Worm (Caenorhabditis elegans) whole organism, mixed stage, embryonic: ENCODE data around the gene npp-18.

Experiments
- M03D4.4 ChIP-seq: sonication (generic microtip); optimal IDR thresholded peaks from 2 replicates; lab custom pipeline; 2017; ENCODE audit warnings: mild to moderate bottlenecking, missing genetic modification characterization, missing compliant biosample characterization
- blmp-1 ChIP-seq: fragments of 150-350 bp; optimal IDR thresholded peaks from 2 replicates; lab custom pipeline; 2014; ENCODE audit warnings: missing biosample characterization, missing genetic modification characterization
- ceh-39 ChIP-seq: fragments of 150-350 bp; optimal IDR thresholded peaks from 2 replicates; lab custom pipeline; 2014; ENCODE audit warnings: missing biosample characterization, missing genetic modification characterization
- ceh-83 ChIP-seq: fragments of 200-800 bp; sonication (Bioruptor generic); optimal IDR thresholded peaks from 2 replicates; lab custom pipeline; 2018; ENCODE audit warnings: mild to moderate bottlenecking, missing genetic modification characterization, missing compliant biosample characterization
- ces-1 ChIP-seq: fragments of 150-350 bp; optimal IDR thresholded peaks from 2 replicates; lab custom pipeline; 2014; ENCODE audit warnings: missing biosample characterization, missing genetic modification reagents, missing genetic modification characterization
- drap-1 ChIP-seq: fragments of 200-800 bp; sonication (Bioruptor generic); optimal IDR thresholded peaks from 3 replicates; lab custom pipeline; 2018; ENCODE audit warnings: mild to moderate bottlenecking, missing genetic modification characterization, missing compliant biosample characterization
- elt-1 ChIP-seq: sonication (generic microtip); optimal IDR thresholded peaks from 2 replicates; lab custom pipeline; 2017; ENCODE audit warnings: missing genetic modification characterization, mild to moderate bottlenecking, missing compliant biosample characterization, antibody characterized with exemption, moderate library complexity, borderline replicate concordance; ENCODE audit not compliant: insufficient read depth
- flh-1 ChIP-seq: fragments of 200-800 bp; sonication (Bioruptor generic); optimal IDR thresholded peaks from 2 replicates; lab custom pipeline; 2018; ENCODE audit warnings: mild to moderate bottlenecking, missing genetic modification characterization, moderate library complexity, missing compliant biosample characterization
- ham-2 ChIP-seq: fragments of 200-800 bp; sonication (Bioruptor generic); optimal IDR thresholded peaks from 2 replicates; lab custom pipeline; 2018; ENCODE audit warnings: mild to moderate bottlenecking, missing genetic modification characterization, missing compliant biosample characterization
- hlh-1 ChIP-seq: fragments of 150-350 bp; optimal IDR thresholded peaks from 2 replicates; lab custom pipeline; 2014; ENCODE audit warnings: missing biosample characterization, missing genetic modification reagents, missing genetic modification characterization
- lin-13 ChIP-seq: fragments of 150-350 bp; optimal IDR thresholded peaks from 2 replicates; lab custom pipeline; 2014; ENCODE audit warnings: missing biosample characterization, missing genetic modification characterization
- lsy-2 ChIP-seq: fragments of 150-350 bp; optimal IDR thresholded peaks from 2 replicates; lab custom pipeline; 2014; ENCODE audit warnings: missing biosample characterization, missing genetic modification characterization
- mab-5 ChIP-seq: fragments of 150-350 bp; optimal IDR thresholded peaks from 2 replicates; lab custom pipeline; 2014; ENCODE audit warnings: missing biosample characterization, missing genetic modification characterization
- mep-1 ChIP-seq: fragments of 150-350 bp; optimal IDR thresholded peaks from 2 replicates; lab custom pipeline; 2017; ENCODE audit warnings: missing biosample characterization, missing genetic modification reagents, missing genetic modification characterization, inconsistent platforms
- mls-2 ChIP-seq: sonication (generic microtip); optimal IDR thresholded peaks from 2 replicates; lab custom pipeline; 2016; ENCODE audit warnings: mild to moderate bottlenecking, missing genetic modification characterization, moderate library complexity, missing compliant biosample characterization
- nhr-2 ChIP-seq: fragments of 150-350 bp; optimal IDR thresholded peaks from 2 replicates; lab custom pipeline; 2014; ENCODE audit warnings: missing biosample characterization, missing genetic modification characterization
- nhr-237 ChIP-seq: fragments of 150-350 bp; optimal IDR thresholded peaks from 2 replicates; lab custom pipeline; 2014; ENCODE audit warnings: missing biosample characterization, missing genetic modification characterization
- nhr-28 ChIP-seq: fragments of 150-350 bp; optimal IDR thresholded peaks from 2 replicates; lab custom pipeline; 2014; ENCODE audit warnings: missing biosample characterization, missing genetic modification characterization
- nhr-76 ChIP-seq: sonication (generic microtip); optimal IDR thresholded peaks from 2 replicates; lab custom pipeline; 2017; ENCODE audit warnings: missing biosample characterization, missing genetic modification characterization
- sem-2 ChIP-seq: fragments of 200-800 bp; sonication (Bioruptor generic); optimal IDR thresholded peaks from 2 replicates; lab custom pipeline; 2018; ENCODE audit warnings: mild to moderate bottlenecking, missing genetic modification characterization, missing compliant biosample characterization
- tbx-8 ChIP-seq: fragments of 200-800 bp; sonication (Bioruptor generic); optimal IDR thresholded peaks from 2 replicates; lab custom pipeline; 2018; ENCODE audit warnings: mild to moderate bottlenecking, missing genetic modification characterization, moderate library complexity, missing compliant biosample characterization
- unc-120 ChIP-seq: sonication (generic microtip); optimal IDR thresholded peaks from 2 replicates; lab custom pipeline; 2017; ENCODE audit warnings: missing genetic modification characterization, missing compliant biosample characterization; ENCODE audit not compliant: poor library complexity, severe bottlenecking
- unc-62 ChIP-seq: fragments of 150-350 bp; optimal IDR thresholded peaks from 2 replicates; lab custom pipeline; 2014; ENCODE audit warnings: missing biosample characterization, missing genetic modification reagents, missing genetic modification characterization
- zip-8 ChIP-seq: fragments of 150-350 bp; optimal IDR thresholded peaks from 2 replicates; lab custom pipeline; 2014; ENCODE audit warnings: missing biosample characterization, missing genetic modification characterization
- ztf-11 ChIP-seq: fragments of 150-350 bp; optimal IDR thresholded peaks from 2 replicates; lab custom pipeline; 2014; ENCODE audit warnings: missing biosample characterization, missing genetic modification characterization

Gene npp-18

DNA sequence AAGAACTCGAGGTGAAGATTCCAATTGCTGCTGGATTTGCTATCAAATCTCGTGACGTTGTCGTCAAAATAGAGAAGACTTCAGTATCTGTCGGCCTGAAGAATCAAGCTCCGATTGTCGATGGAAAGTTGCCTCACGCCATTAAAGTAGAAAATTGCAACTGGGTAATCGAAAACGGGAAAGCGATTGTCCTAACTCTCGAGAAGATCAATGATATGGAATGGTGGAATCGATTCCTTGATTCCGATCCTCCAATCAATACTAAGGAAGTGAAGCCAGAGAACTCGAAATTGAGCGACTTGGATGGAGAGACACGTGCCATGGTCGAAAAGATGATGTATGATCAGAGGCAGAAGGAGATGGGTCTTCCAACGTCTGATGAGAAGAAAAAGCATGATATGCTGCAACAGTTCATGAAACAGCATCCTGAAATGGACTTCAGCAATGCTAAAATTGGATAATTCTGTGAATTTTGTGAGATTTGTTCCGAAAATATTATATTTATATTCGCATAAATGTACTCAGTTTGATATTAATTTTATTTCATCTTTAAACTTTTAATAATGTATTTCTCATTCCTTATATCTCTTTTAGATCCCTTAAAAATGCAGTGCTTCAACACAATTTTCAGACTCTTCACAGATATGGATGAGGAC is 45.6 kb downstream of the npp-18 start, which contains the start of gene dro-1:
Gene dro-1, plus strand, starts transcription at position 606 of the 656 bp plus-strand sequence.
- TF ChIP-seq lsy-2 (tag; lab: Kevin White, UChicago): no peak
- TF ChIP-seq hlh-1 (tag; lab: Kevin White, UChicago): no peak
- TF ChIP-seq nhr-2 (tag; lab: Kevin White, UChicago): no peak
- no peak for TF ChIP-seq ztf-11 (tag; lab: Kevin White, UChicago)
- TF ChIP-seq ham-2 (GFP tag; lab: Kevin White, UChicago): no peak
- TF ChIP-seq mep-1 (tag; lab: Kevin White, UChicago): no peak
- no peak for TF ChIP-seq unc-120 (tag; lab: Kevin White, UChicago)
- TF ChIP-seq ceh-83: no peak
- no peak for TF ChIP-seq nhr-237
- TF ChIP-seq elt-1: no peak
- TF ChIP-seq blmp-1: no peak

ce11 chrIII:13343117-13343516 is 46.5 kb downstream of the npp-18 start, which contains the start of gene ife-1:
Gene ife-1 (plus strand): TSS chrIII:13343417.
- TF ChIP-seq tbx-8 (GFP tag; lab: Kevin White, UChicago) (no peak), ceh-39 (tag; lab: Kevin White, UChicago) (no peak), unc-62 (no peak), drap-1 (GFP tag; lab: Kevin White, UChicago) (no peak), ztf-11 (tag; lab: Kevin White, UChicago) (no peak), ces-1 (no peak), nhr-2 (tag; lab: Kevin White, UChicago) (no peak)

ce11 chrIII:13343562-13344139 is 47.0 kb downstream of the npp-18 start:
- TF ChIP-seq unc-120 (tag; lab: Kevin White, UChicago): no peak
- TF ChIP-seq zip-8 (tag; lab: Kevin White, UChicago): no peak
- no peak for TF ChIP-seq nhr-237
- no peak for TF ChIP-seq hlh-1 (tag; lab: Kevin White, UChicago)

- TF ChIP-seq ham-2 (GFP tag; lab: Kevin White, UChicago): no peak
- TF ChIP-seq drap-1 (GFP tag; lab: Kevin White, UChicago): no peak
- no peak for TF ChIP-seq mab-5 (tag; lab: Kevin White, UChicago)
- peak; percentile 16 for TF ChIP-seq nhr-28 (tag; lab: Kevin White, UChicago)
- TF ChIP-seq nhr-237: peak; percentile 5
- TF ChIP-seq nhr-76 (tag; lab: Kevin White, UChicago): no peak
- no peak for TF ChIP-seq blmp-1
- TF ChIP-seq flh-1: no peak
Measured at ce11 chrIII:13344538-13345136, 48.0 kb downstream of the npp-18 start, which contains the start of gene acaa-2. Gene acaa-2 (plus strand): TSS chrIII:13344937.

- TF ChIP-seq ceh-39 (tag; lab: Kevin White, UChicago): no peak
- TF ChIP-seq nhr-237: no peak
- TF ChIP-seq M03D4.4 (tag; lab: Kevin White, UChicago): no peak
- TF ChIP-seq tbx-8 (GFP tag; lab: Kevin White, UChicago): no peak
- TF ChIP-seq ztf-11 (tag; lab: Kevin White, UChicago): no peak
- no peak for TF ChIP-seq ceh-83
- no peak for TF ChIP-seq nhr-2 (tag; lab: Kevin White, UChicago)
- no peak for TF ChIP-seq mls-2 (tag; lab: Kevin White, UChicago)
- TF ChIP-seq mab-5 (tag; lab: Kevin White, UChicago): no peak
- TF ChIP-seq unc-120 (tag; lab: Kevin White, UChicago): no peak
- TF ChIP-seq flh-1: no peak
- no peak for TF ChIP-seq ces-1
- no peak for TF ChIP-seq lsy-2 (tag; lab: Kevin White, UChicago)
- no peak for TF ChIP-seq lin-13 (tag; lab: Kevin White, UChicago)
- TF ChIP-seq blmp-1: no peak
- no peak for TF ChIP-seq unc-62
- TF ChIP-seq sem-2 (GFP tag; lab: Kevin White, UChicago): no peak
- TF ChIP-seq mep-1 (tag; lab: Kevin White, UChicago): no peak
- no peak for TF ChIP-seq nhr-76 (tag; lab: Kevin White, UChicago)
Measured at ce11 chrIII:13346785-13347184, 50.1 kb downstream of the npp-18 start, which contains the start of gene mtm-6. Gene mtm-6 (plus strand): TSS chrIII:13347085.
